Fruit fly (Drosophila melanogaster) whole organism, wandering third instar larva: ENCODE results near the gene CG32170.

Experiments used
- Abd-B ChIP-seq: fragments of >200 bp; optimal IDR thresholded peaks from 2 replicates; lab custom pipeline; 2017; ENCODE audit warnings: missing biosample characterization, missing genetic modification characterization
- CG9705 ChIP-seq: fragments of 200-800 bp; sonication (Bioruptor generic); optimal IDR thresholded peaks from 2 replicates; lab custom pipeline; 2018; ENCODE audit warnings: missing biosample characterization, mild to moderate bottlenecking, missing genetic modification characterization
- Dfd ChIP-seq: fragments of >200 bp; optimal IDR thresholded peaks from 2 replicates; lab custom pipeline; 2017; ENCODE audit warnings: missing biosample characterization, missing genetic modification characterization
- Dif ChIP-seq: fragments of 200-275, 200-300 bp; sonication (Bioruptor generic); optimal IDR thresholded peaks from 2 replicates; lab custom pipeline; 2018; ENCODE audit warnings: missing biosample characterization, missing genetic modification characterization; ENCODE audit not compliant: partially characterized antibody
- GATAd ChIP-seq: sonication (Bioruptor generic); optimal IDR thresholded peaks from 2 replicates; lab custom pipeline; 2016; ENCODE audit warnings: missing biosample characterization, missing genetic modification characterization
- HLH106 ChIP-seq: fragments of 200-800 bp; optimal IDR thresholded peaks from 3 replicates; lab custom pipeline; 2019; ENCODE audit warnings: missing biosample characterization, mild to moderate bottlenecking, missing genetic modification characterization, moderate library complexity
- Hr83 ChIP-seq: fragments of 200-300 bp; sonication (Bioruptor generic); optimal IDR thresholded peaks from 2 replicates; lab custom pipeline; 2016; ENCODE audit warnings: missing biosample characterization, mild to moderate bottlenecking, missing genetic modification characterization, moderate library complexity; ENCODE audit not compliant: poor library complexity, severe bottlenecking
- Mio ChIP-seq: sonication (Bioruptor generic); optimal IDR thresholded peaks from 2 replicates; lab custom pipeline; 2016; ENCODE audit warnings: missing biosample characterization, missing genetic modification characterization
- Myc ChIP-seq: fragments of >200 bp; optimal IDR thresholded peaks from 2 replicates; lab custom pipeline; 2017
- OdsH ChIP-seq: fragments of 200-800 bp; sonication (Bioruptor generic); optimal IDR thresholded peaks from 2 replicates; lab custom pipeline; 2016; ENCODE audit warnings: missing biosample characterization, mild to moderate bottlenecking, missing genetic modification characterization
- Rel ChIP-seq, 2 experiments: fragments of 200-800 bp; sonication (Bioruptor generic) in 1 of 2; optimal IDR thresholded peaks; 2 replicates in 1 of 2; 3 replicates in 1 of 2; lab custom pipeline; 2016 to 2019; ENCODE audit warnings: mild to moderate bottlenecking in 2 of 2, missing biosample characterization in 2 of 2, missing genetic modification characterization in 2 of 2, moderate library complexity in 1 of 2
- Sp1 ChIP-seq: fragments of 200-800 bp; sonication (Bioruptor generic); optimal IDR thresholded peaks from 3 replicates; lab custom pipeline; 2019; ENCODE audit warnings: missing biosample characterization, mild to moderate bottlenecking, missing genetic modification characterization, moderate library complexity
- br ChIP-seq: fragments of 200-800 bp; sonication (Bioruptor generic); optimal IDR thresholded peaks from 2 replicates; lab custom pipeline; 2016; ENCODE audit warnings: missing biosample characterization, missing genetic modification characterization
- brk ChIP-seq: fragments of 200-800 bp; sonication (Bioruptor generic); optimal IDR thresholded peaks from 2 replicates; lab custom pipeline; 2016; ENCODE audit warnings: missing biosample characterization, mild to moderate bottlenecking, missing genetic modification characterization
- dl ChIP-seq, 2 experiments: fragments of 175-275, 200-275 bp in 1 of 2; fragments of 200-275 bp in 1 of 2; sonication (Bioruptor generic); optimal IDR thresholded peaks; lab custom pipeline; 2018; ENCODE audit warnings: mild to moderate bottlenecking in 2 of 2, missing biosample characterization in 2 of 2, missing genetic modification characterization in 2 of 2, moderate library complexity in 2 of 2; ENCODE audit not compliant: partially characterized antibody in 2 of 2, insufficient read depth in 1 of 2
- dmrt93B ChIP-seq: fragments of 200-800 bp; sonication (Bioruptor generic); optimal IDR thresholded peaks from 2 replicates; lab custom pipeline; 2018; ENCODE audit warnings: missing biosample characterization, mild to moderate bottlenecking, missing genetic modification characterization
- ey ChIP-seq: fragments of 200-800 bp; sonication (Bioruptor generic); optimal IDR thresholded peaks from 2 replicates; lab custom pipeline; 2016; ENCODE audit warnings: missing biosample characterization, missing genetic modification characterization
- foxo ChIP-seq, 2 experiments: fragments of 200-800 bp; sonication (Bioruptor generic); optimal IDR thresholded peaks; 2 replicates in 1 of 2; 3 replicates in 1 of 2; lab custom pipeline; 2016 to 2017; ENCODE audit warnings: missing biosample characterization in 2 of 2, missing genetic modification characterization in 2 of 2
- fru ChIP-seq: fragments of 200-800 bp; sonication (Bioruptor generic); optimal IDR thresholded peaks from 3 replicates; lab custom pipeline; 2016; ENCODE audit warnings: missing biosample characterization, mild to moderate bottlenecking, missing genetic modification characterization
- h ChIP-seq: fragments of 200-800 bp; sonication (Bioruptor generic); optimal IDR thresholded peaks from 3 replicates; lab custom pipeline; 2016; ENCODE audit warnings: missing biosample characterization, mild to moderate bottlenecking, missing genetic modification characterization
- jim ChIP-seq: fragments of 175-275, 200-325 bp; sonication (Bioruptor generic); optimal IDR thresholded peaks from 2 replicates; lab custom pipeline; 2016; ENCODE audit warnings: missing biosample characterization, mild to moderate bottlenecking, missing genetic modification characterization
- psq ChIP-seq: fragments of 200-800 bp; sonication (Bioruptor generic); optimal IDR thresholded peaks from 3 replicates; lab custom pipeline; 2017; ENCODE audit warnings: missing biosample characterization, mild to moderate bottlenecking, missing genetic modification characterization, moderate library complexity
- rgr ChIP-seq: fragments of 200-800 bp; sonication (Bioruptor generic); optimal IDR thresholded peaks from 3 replicates; lab custom pipeline; 2016; ENCODE audit warnings: missing biosample characterization, mild to moderate bottlenecking, missing genetic modification characterization
- sv ChIP-seq: fragments of 200-800 bp; sonication (Bioruptor generic); optimal IDR thresholded peaks from 3 replicates; lab custom pipeline; 2016; ENCODE audit warnings: missing biosample characterization, missing genetic modification characterization
- tai ChIP-seq: sonication (Bioruptor generic); optimal IDR thresholded peaks from 2 replicates; lab custom pipeline; 2016; ENCODE audit warnings: missing biosample characterization, missing genetic modification characterization
- woc ChIP-seq: sonication (Bioruptor generic); optimal IDR thresholded peaks from 2 replicates; lab custom pipeline; 2016; ENCODE audit warnings: missing biosample characterization, mild to moderate bottlenecking, missing genetic modification characterization

CG32170 gene

DNA sequence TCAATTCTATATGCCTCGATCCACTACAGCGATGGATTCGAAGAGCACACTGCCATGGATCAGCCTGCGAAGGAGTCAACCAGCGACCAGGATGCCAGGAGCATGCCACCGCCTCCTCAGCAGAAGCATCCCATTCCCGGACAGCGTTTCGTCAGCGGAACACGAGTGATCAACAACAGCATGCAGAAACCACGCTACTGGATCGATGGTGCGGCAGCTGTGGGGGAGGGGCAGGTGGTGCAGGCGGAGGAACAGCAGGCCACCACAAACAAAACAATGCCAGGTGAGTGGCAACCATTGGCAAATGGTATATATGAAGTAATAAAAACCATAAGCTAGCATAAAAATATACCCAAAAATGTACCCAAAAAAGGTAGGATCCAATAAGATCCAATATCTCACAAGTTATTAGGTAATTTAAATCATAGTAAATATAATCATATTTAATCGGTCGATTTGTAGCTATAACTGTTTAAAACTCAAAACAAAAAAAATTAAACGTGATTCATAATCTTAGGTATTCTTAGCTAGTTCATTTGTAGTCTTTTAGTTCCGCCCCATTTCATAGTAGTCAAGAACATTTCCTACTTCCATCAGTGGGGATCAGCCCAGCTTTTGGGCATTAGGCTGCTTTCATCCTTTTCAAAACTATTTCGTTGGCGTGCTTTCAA lies 31.4 kb upstream of the CG32170 start, which contains the start of gene CG32161:
TSS of gene CG32161 (plus strand) at position 621 of the 671 bp plus-strand sequence.
- TF ChIP-seq Myc (lab: Kevin White, UChicago): no peak
- TF ChIP-seq h (GFP tag; lab: Kevin White, UChicago): no peak
- TF ChIP-seq sv (GFP tag; lab: Kevin White, UChicago): no peak
- TF ChIP-seq tai (GFP tag; lab: Kevin White, UChicago): no peak
- no peak for TF ChIP-seq ey (GFP tag; lab: Kevin White, UChicago)

- peak; percentile 90 for TF ChIP-seq Dfd (GFP tag; lab: Kevin White, UChicago)
- no peak for TF ChIP-seq Abd-B (GFP tag; lab: Kevin White, UChicago)
- TF ChIP-seq, all 38 proteins: peak for 1
Observed at dm6 chr3L:16851566-16851965, 25.5 kb upstream of the CG32170 start.

- TF ChIP-seq Abd-B (GFP tag; lab: Kevin White, UChicago): no peak
- no peak for TF ChIP-seq CG9705 (GFP tag; lab: Kevin White, UChicago)
- no peak for TF ChIP-seq woc (GFP tag; lab: Kevin White, UChicago)
- no peak for TF ChIP-seq Hr83 (GFP tag; lab: Kevin White, UChicago)
- TF ChIP-seq Sp1 (GFP tag; lab: Kevin White, UChicago): peak; percentile 13
- no peak for TF ChIP-seq fru (GFP tag; lab: Kevin White, UChicago)
- no peak for TF ChIP-seq ey (GFP tag; lab: Kevin White, UChicago)
- TF ChIP-seq Rel (GFP tag; optimal IDR thresholded peaks at IDR 0.05; lab: Kevin White, UChicago): no peak
- peak; percentile 78 for TF ChIP-seq Rel (tag; optimal IDR thresholded peaks at IDR 0.05; lab: Kevin White, UChicago)
- no peak for TF ChIP-seq rgr (GFP tag; lab: Kevin White, UChicago)
- TF ChIP-seq Myc (lab: Kevin White, UChicago): no peak
- no peak for TF ChIP-seq tai (GFP tag; lab: Kevin White, UChicago)
- no peak for TF ChIP-seq brk (GFP tag; lab: Kevin White, UChicago)
- no peak for TF ChIP-seq br (GFP tag; lab: Kevin White, UChicago)
Observed at dm6 chr3L:16853533-16854386, 23.3 kb upstream of the CG32170 start, which contains the start of gene sina. Gene sina, plus strand, starts transcription at chr3L:16853751.

DNA sequence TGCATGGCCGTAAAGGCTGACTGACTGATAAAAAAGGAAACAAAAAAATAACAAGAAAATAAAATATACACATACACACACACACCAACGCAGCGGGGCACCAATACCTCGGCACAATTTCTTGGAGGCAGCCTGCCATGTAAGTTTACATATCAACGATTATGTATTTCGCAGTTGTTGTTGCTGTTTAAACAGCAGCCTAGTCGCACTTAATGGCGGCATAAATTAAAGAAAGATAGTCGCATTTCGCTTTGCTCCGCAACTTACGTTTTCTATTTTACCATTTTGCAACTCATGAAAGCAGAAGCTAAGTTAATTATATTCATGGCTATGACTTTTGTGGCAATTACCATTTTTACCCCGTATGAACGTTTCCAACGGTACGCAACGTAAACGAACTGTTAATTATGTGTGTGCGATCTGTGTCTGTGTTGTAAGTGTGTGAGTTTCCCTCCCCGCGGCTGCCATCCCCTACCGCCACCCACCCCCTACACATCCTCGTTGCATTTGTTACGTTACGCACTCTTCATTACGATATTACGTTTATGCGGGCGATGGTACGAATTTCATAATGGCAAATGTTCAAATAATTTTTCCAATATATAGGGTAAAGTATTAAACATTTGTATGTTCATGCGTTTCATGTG lies 22.6 kb upstream of the CG32170 start:
- TF ChIP-seq OdsH (no peak), dl (GFP tag; optimal IDR thresholded peaks at IDR 0.05; lab: Kevin White, UChicago; ENCODE audit: insufficient read depth in 1 of 2, partially characterized antibody in 2 of 2) (no peak), Myc (lab: Kevin White, UChicago) (no peak), GATAd (GFP tag; lab: Kevin White, UChicago) (no peak), Mio (GFP tag; lab: Kevin White, UChicago) (no peak), h (GFP tag; lab: Kevin White, UChicago) (no peak), tai (GFP tag; lab: Kevin White, UChicago) (no peak), foxo (GFP tag; optimal IDR thresholded peaks at IDR 0.05; lab: Kevin White, UChicago) (no peak), rgr (GFP tag; lab: Kevin White, UChicago) (no peak), br (GFP tag; lab: Kevin White, UChicago) (no peak)

DNA sequence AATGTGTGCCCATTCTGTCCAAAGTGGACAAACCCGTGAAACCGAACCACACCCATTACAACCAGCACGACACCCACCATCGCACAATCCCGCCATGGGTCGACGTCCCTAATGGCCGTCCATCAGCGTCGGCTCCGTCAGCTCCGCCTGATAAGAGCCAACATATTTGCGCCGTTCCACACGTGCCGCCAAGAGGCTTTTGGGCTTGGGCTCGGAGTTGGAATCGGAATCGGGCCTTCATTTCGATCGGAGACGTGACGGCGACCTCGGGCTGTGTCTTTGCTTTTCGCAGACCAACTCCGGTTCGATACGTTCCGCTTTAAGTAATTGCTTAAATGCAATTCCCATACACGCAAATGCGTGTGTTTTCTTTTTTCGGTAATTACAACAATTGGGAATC lies 21.8 kb upstream of the CG32170 start:
- TF ChIP-seq Hr83 (GFP tag; lab: Kevin White, UChicago) (no peak), Abd-B (GFP tag; lab: Kevin White, UChicago) (no peak), OdsH (no peak), ey (GFP tag; lab: Kevin White, UChicago) (no peak), tai (GFP tag; lab: Kevin White, UChicago) (no peak), Dif (no peak), GATAd (GFP tag; lab: Kevin White, UChicago) (no peak), dmrt93B (GFP tag; lab: Kevin White, UChicago) (no peak), jim (GFP tag; lab: Kevin White, UChicago) (no peak), br (GFP tag; lab: Kevin White, UChicago) (no peak), HLH106 (tag; lab: Kevin White, UChicago) (no peak), psq (GFP tag; lab: Kevin White, UChicago) (no peak)
